Worm (Caenorhabditis elegans): Measurements from ENCODE around the gene gcy-6.

DNA sequence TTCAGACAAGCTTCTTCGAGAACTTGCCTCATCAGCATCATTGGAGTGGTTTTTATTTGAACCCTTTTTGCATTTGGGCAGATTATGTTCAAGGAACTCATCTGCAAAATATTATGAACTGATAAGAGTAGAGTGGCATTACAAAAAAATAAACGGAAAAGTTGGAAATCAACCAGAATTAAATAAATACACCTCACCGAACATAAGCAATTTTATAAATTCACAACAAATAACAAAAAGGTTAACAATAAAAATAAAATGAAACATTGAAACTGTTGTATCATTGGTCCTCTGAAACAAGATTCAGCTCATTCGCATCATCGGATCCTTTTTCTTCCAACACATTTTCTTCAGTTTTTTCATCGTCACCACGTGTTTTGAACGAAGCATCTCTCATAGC is 3.4 kb upstream of the gcy-6 start, which contains the start of gene asps-1:
- TF ChIP-seq nhr-77 (tag; optimal IDR thresholded peaks at IDR 0.05) (no peak), nhr-85 (tag) (no peak), ceh-63 (GFP tag; optimal IDR thresholded peaks at IDR 0.05) (no peak), skn-1 (tag; optimal IDR thresholded peaks at IDR 0.05) (no peak), fkh-8 (tag; optimal IDR thresholded peaks at IDR 0.05) (no peak), lsy-2 (tag; optimal IDR thresholded peaks at IDR 0.05) (no peak), unc-62 (GFP tag; optimal IDR thresholded peaks at IDR 0.05) (no peak), snu-23 (GFP tag; optimal IDR thresholded peaks at IDR 0.05) (no peak), elt-3 (tag; optimal IDR thresholded peaks at IDR 0.05) (no peak), ama-1 (optimal IDR thresholded peaks at IDR 0.05) (no peak), ceh-82 (tag; optimal IDR thresholded peaks at IDR 0.05) (no peak), jun-1 (tag; optimal IDR thresholded peaks at IDR 0.05) (no peak), nhr-11 (tag; optimal IDR thresholded peaks at IDR 0.05) (no peak)

Measured in whole organism, L1 larva.